Worm (Caenorhabditis elegans) whole organism, midembryonic: ENCODE measurements around the gene F40A3.6.

Experiments
- T22C8.4 ChIP-seq: fragments of 200-800 bp; sonication (Bioruptor generic); IDR thresholded peaks from 2 replicates; pipeline ENCODE4 v1.3.6; 2022; ENCODE audit warnings: missing genetic modification characterization, missing compliant biosample characterization
- cog-1 ChIP-seq: sonication (generic microtip); optimal IDR thresholded peaks from 2 replicates; lab custom pipeline; 2016; ENCODE audit warnings: missing genetic modification characterization, missing compliant biosample characterization
- flt-1 ChIP-seq: fragments of 200-800 bp; sonication (Bioruptor generic); IDR thresholded peaks from 2 replicates; pipeline ENCODE4 v1.3.6; 2022; ENCODE audit warnings: missing genetic modification characterization, missing compliant biosample characterization
- klf-2 ChIP-seq: fragments of 200-800 bp; sonication (Bioruptor generic); conservative IDR thresholded peaks from 2 replicates; pipeline ENCODE4 v1.3.6; 2022; ENCODE audit warnings: missing genetic modification reagents, missing genetic modification characterization, missing compliant biosample characterization
- med-1 ChIP-seq: sonication (generic microtip); optimal IDR thresholded peaks from 2 replicates; lab custom pipeline; 2017; ENCODE audit warnings: missing genetic modification characterization, mild to moderate bottlenecking, missing compliant biosample characterization, antibody characterized with exemption, missing genetic modification reagents; ENCODE audit not compliant: insufficient read depth
- ref-1 ChIP-seq: fragments of 200-800 bp; sonication (Bioruptor generic); conservative IDR thresholded peaks from 2 replicates; pipeline ENCODE4 v1.3.6; 2022; ENCODE audit warnings: missing genetic modification reagents, missing genetic modification characterization, missing compliant biosample characterization
- tab-1 ChIP-seq: fragments of 200-800 bp; sonication (Bioruptor generic); IDR thresholded peaks from 2 replicates; pipeline ENCODE4 v1.3.6; 2022; ENCODE audit warnings: missing genetic modification characterization, missing compliant biosample characterization
- ztf-23 ChIP-seq: fragments of 200-800 bp; sonication (Bioruptor generic); IDR thresholded peaks from 2 replicates; pipeline ENCODE4 v1.3.6; 2022; ENCODE audit warnings: missing genetic modification reagents, missing genetic modification characterization, missing compliant biosample characterization
- ztf-29 ChIP-seq: fragments of 200-800 bp; sonication (Bioruptor generic); IDR thresholded peaks from 2 replicates; pipeline ENCODE4 v1.3.6; 2022; ENCODE audit warnings: missing genetic modification reagents, missing genetic modification characterization, missing compliant biosample characterization

DNA sequence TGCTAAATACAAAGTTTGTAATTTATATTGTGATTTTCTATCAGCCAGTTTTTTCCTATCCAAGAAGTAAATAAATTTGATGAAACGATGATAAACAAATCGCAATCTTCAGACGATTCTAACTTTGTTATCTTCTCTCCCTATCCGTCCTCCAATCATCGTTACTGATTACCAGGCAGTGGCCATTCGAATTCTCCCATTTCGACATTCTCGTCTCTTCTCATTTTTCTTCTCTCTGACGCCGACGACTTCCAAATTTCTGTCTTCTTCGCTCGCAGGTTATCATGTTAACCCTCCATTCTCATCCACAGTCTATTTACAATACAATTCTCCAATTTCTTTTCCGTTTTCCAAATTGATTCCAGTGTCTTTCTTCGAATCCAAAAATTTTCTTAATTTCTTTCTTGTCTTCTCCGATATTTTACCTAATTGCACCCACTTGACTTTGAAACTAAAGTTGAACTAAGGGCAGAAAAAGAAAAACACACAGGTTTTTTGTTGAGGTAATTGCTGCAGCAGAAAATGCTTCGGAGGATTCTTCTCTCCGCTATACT lies 15.2 kb downstream of the F40A3.6 start, which contains the start of gene F40A3.2:
- TF ChIP-seq T22C8.4 (GFP tag; lab: Robert Waterston, UW), result no peak
- TF ChIP-seq flt-1, result no peak
- TF ChIP-seq ztf-29 (GFP tag; lab: Robert Waterston, UW), result no peak
- TF ChIP-seq med-1, result no peak
- TF ChIP-seq tab-1 (GFP tag; lab: Robert Waterston, UW), result no peak
- TF ChIP-seq ztf-23 (GFP tag; lab: Robert Waterston, UW), result no peak
- TF ChIP-seq ref-1 (GFP tag; lab: Robert Waterston, UW), result no peak
- TF ChIP-seq cog-1, result no peak
- no peak for TF ChIP-seq klf-2 (GFP tag; lab: Robert Waterston, UW)
